Worm (Caenorhabditis elegans) whole organism, late embryonic: ENCODE data around the gene C07E3.10.

Experiments
- C38D4.7 ChIP-seq: fragments of 200-800 bp; sonication (Bioruptor generic); optimal IDR thresholded peaks from 2 replicates; lab custom pipeline; 2018; ENCODE audit warnings: mild to moderate bottlenecking, missing genetic modification characterization, moderate library complexity, missing compliant biosample characterization
- K09A11.1 ChIP-seq: sonication (generic microtip); optimal IDR thresholded peaks from 2 replicates; lab custom pipeline; 2017; ENCODE audit warnings: antibody characterized with exemption, mild to moderate bottlenecking, missing genetic modification characterization, missing compliant biosample characterization; ENCODE audit not compliant: insufficient read depth
- ceh-34 ChIP-seq: sonication (generic microtip); optimal IDR thresholded peaks from 2 replicates; lab custom pipeline; 2016; ENCODE audit warnings: mild to moderate bottlenecking, missing genetic modification characterization, missing compliant biosample characterization
- ceh-45 ChIP-seq: fragments of 200-800 bp; sonication (Bioruptor generic); IDR thresholded peaks from 2 replicates; pipeline ENCODE4 v1.3.6; 2022; ENCODE audit warnings: missing genetic modification reagents, missing genetic modification characterization, missing compliant biosample characterization
- dve-1 ChIP-seq: sonication (generic microtip); optimal IDR thresholded peaks from 2 replicates; lab custom pipeline; 2017; ENCODE audit warnings: antibody characterized with exemption, mild to moderate bottlenecking, missing genetic modification characterization, missing compliant biosample characterization
- eyg-1 ChIP-seq: sonication (generic microtip); optimal IDR thresholded peaks from 2 replicates; lab custom pipeline; 2016; ENCODE audit warnings: missing genotype, missing genetic modification characterization, missing compliant biosample characterization
- hlh-13 ChIP-seq: fragments of 200-800 bp; sonication (Bioruptor generic); optimal IDR thresholded peaks from 2 replicates; lab custom pipeline; 2018; ENCODE audit warnings: mild to moderate bottlenecking, missing genetic modification characterization, missing compliant biosample characterization
- hlh-15 ChIP-seq: sonication (generic microtip); optimal IDR thresholded peaks from 2 replicates; lab custom pipeline; 2016; ENCODE audit warnings: missing genetic modification characterization, missing compliant biosample characterization
- nfya-1 ChIP-seq: sonication (generic microtip); optimal IDR thresholded peaks from 2 replicates; lab custom pipeline; 2017; ENCODE audit warnings: missing genetic modification characterization, mild to moderate bottlenecking, missing compliant biosample characterization, antibody characterized with exemption, moderate library complexity
- nhr-232 ChIP-seq: sonication (generic microtip); optimal IDR thresholded peaks from 2 replicates; lab custom pipeline; 2016; ENCODE audit warnings: missing genetic modification characterization, missing compliant biosample characterization
- sdc-2 ChIP-seq: sonication (generic microtip); optimal IDR thresholded peaks from 2 replicates; lab custom pipeline; 2016; ENCODE audit warnings: missing genotype, missing genetic modification characterization, missing compliant biosample characterization
- unc-55 ChIP-seq: sonication (generic microtip); optimal IDR thresholded peaks from 2 replicates; lab custom pipeline; 2017; ENCODE audit warnings: missing biosample characterization, missing genetic modification reagents, missing genetic modification characterization
- zip-5 ChIP-seq: sonication (generic microtip); optimal IDR thresholded peaks from 2 replicates; lab custom pipeline; 2016; ENCODE audit warnings: missing genetic modification characterization, missing compliant biosample characterization

- no peak for TF ChIP-seq K09A11.1
- no peak for TF ChIP-seq eyg-1 (tag; lab: Kevin White, UChicago)
- TF ChIP-seq zip-5 (tag; lab: Kevin White, UChicago): no peak
- TF ChIP-seq nfya-1 (tag; lab: Kevin White, UChicago): peak; percentile 51
- no peak for TF ChIP-seq ceh-34 (tag; lab: Kevin White, UChicago)
- no peak for TF ChIP-seq unc-55 (GFP tag; lab: Kevin White, UChicago)
- TF ChIP-seq C38D4.7 (GFP tag; lab: Kevin White, UChicago): no peak
- TF ChIP-seq hlh-15 (tag; lab: Kevin White, UChicago): no peak
- TF ChIP-seq nhr-232 (tag; lab: Kevin White, UChicago): no peak
- TF ChIP-seq ceh-45: no peak
- no peak for TF ChIP-seq dve-1
- no peak for TF ChIP-seq sdc-2 (tag; lab: Kevin White, UChicago)
- no peak for TF ChIP-seq hlh-13 (GFP tag; lab: Kevin White, UChicago)
Observed at ce11 chrII:10303663-10304115, 42.5 kb upstream of the C07E3.10 start, which contains the start of gene vha-9.
